Worm (Caenorhabditis elegans) whole organism, L2 larva: ENCODE data around the gene unc-93.
"Not testable (repeated sequence)": the region's sequence is repeated elsewhere in the genome, so short reads cannot be mapped to it uniquely, and the experiment has no call there.

Experiments used
- alr-1 ChIP-seq: fragments of 150-350 bp; optimal IDR thresholded peaks from 2 replicates; lab custom pipeline; 2014; ENCODE audit warnings: missing biosample characterization, missing genetic modification characterization
- aly-2 ChIP-seq: fragments of 150-350 bp; optimal IDR thresholded peaks from 2 replicates; lab custom pipeline; 2014; ENCODE audit warnings: missing biosample characterization, missing genetic modification characterization
- ama-1 ChIP-seq: fragments of 150-350 bp; optimal IDR thresholded peaks from 2 replicates; lab custom pipeline; 2018; ENCODE audit warnings: inconsistent platforms
- elt-3 ChIP-seq: sonication (generic microtip); optimal IDR thresholded peaks from 2 replicates; lab custom pipeline; 2017; ENCODE audit warnings: missing biosample characterization, missing genetic modification characterization
- lin-39 ChIP-seq: fragments of 150-350 bp; optimal IDR thresholded peaks from 2 replicates; lab custom pipeline; 2014; ENCODE audit warnings: missing biosample characterization, missing genetic modification reagents, missing genetic modification characterization
- nhr-23 ChIP-seq: fragments of 150-350 bp; optimal IDR thresholded peaks from 2 replicates; lab custom pipeline; 2014; ENCODE audit warnings: missing biosample characterization, missing genetic modification reagents, missing genetic modification characterization
- snpc-4 ChIP-seq: fragments of 150-350 bp; optimal IDR thresholded peaks from 2 replicates; lab custom pipeline; 2014; ENCODE audit warnings: missing biosample characterization, missing genetic modification characterization
- unc-62 ChIP-seq: fragments of 150-350 bp; optimal IDR thresholded peaks from 2 replicates; lab custom pipeline; 2014; ENCODE audit warnings: missing biosample characterization, missing genetic modification reagents, missing genetic modification characterization

- TF ChIP-seq snpc-4 (tag; lab: Kevin White, UChicago); aly-2 (tag; lab: Kevin White, UChicago); unc-62; nhr-23 (tag; lab: Kevin White, UChicago); lin-39 (tag; lab: Kevin White, UChicago); elt-3 (tag; lab: Kevin White, UChicago); ama-1 (lab: Kevin White, UChicago); alr-1 (tag; lab: Kevin White, UChicago): not testable (repeated sequence)
These were observed 51.2 kb downstream of the unc-93 start for ce11 chrIII:3695398-3695797.
